Worm (Caenorhabditis elegans) whole organism, midembryonic: Measurements from ENCODE around the gene BE10.3.

Source experiments
- T22C8.4 ChIP-seq: fragments of 200-800 bp; sonication (Bioruptor generic); IDR thresholded peaks from 2 replicates; pipeline ENCODE4 v1.3.6; 2022; ENCODE audit warnings: missing genetic modification characterization, missing compliant biosample characterization
- cog-1 ChIP-seq: sonication (generic microtip); optimal IDR thresholded peaks from 2 replicates; lab custom pipeline; 2016; ENCODE audit warnings: missing genetic modification characterization, missing compliant biosample characterization
- flt-1 ChIP-seq: fragments of 200-800 bp; sonication (Bioruptor generic); IDR thresholded peaks from 2 replicates; pipeline ENCODE4 v1.3.6; 2022; ENCODE audit warnings: missing genetic modification characterization, missing compliant biosample characterization
- klf-2 ChIP-seq: fragments of 200-800 bp; sonication (Bioruptor generic); conservative IDR thresholded peaks from 2 replicates; pipeline ENCODE4 v1.3.6; 2022; ENCODE audit warnings: missing genetic modification reagents, missing genetic modification characterization, missing compliant biosample characterization
- med-1 ChIP-seq: sonication (generic microtip); optimal IDR thresholded peaks from 2 replicates; lab custom pipeline; 2017; ENCODE audit warnings: missing genetic modification characterization, mild to moderate bottlenecking, missing compliant biosample characterization, antibody characterized with exemption, missing genetic modification reagents; ENCODE audit not compliant: insufficient read depth
- ref-1 ChIP-seq: fragments of 200-800 bp; sonication (Bioruptor generic); conservative IDR thresholded peaks from 2 replicates; pipeline ENCODE4 v1.3.6; 2022; ENCODE audit warnings: missing genetic modification reagents, missing genetic modification characterization, missing compliant biosample characterization
- tab-1 ChIP-seq: fragments of 200-800 bp; sonication (Bioruptor generic); IDR thresholded peaks from 2 replicates; pipeline ENCODE4 v1.3.6; 2022; ENCODE audit warnings: missing genetic modification characterization, missing compliant biosample characterization
- ztf-23 ChIP-seq: fragments of 200-800 bp; sonication (Bioruptor generic); IDR thresholded peaks from 2 replicates; pipeline ENCODE4 v1.3.6; 2022; ENCODE audit warnings: missing genetic modification reagents, missing genetic modification characterization, missing compliant biosample characterization

DNA sequence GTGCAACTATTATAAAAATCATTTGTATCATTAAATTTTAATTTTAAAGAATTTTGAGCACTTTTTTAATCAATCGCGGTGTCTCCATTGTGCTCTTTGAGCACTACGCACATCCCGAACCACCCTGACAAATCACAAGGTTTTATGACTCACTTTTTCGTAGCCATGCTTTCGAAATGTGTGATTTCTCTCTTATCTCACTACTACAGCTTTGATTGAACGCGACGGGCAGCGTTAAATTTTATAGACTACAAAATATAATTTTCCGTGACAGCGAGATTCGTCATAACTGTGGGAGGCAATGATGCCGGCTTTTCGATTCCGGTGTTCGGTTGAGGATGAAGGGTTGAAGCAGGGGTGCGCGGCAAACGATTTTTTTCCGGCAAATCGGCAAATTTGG is 41.9 kb downstream of the BE10.3 start:
- TF ChIP-seq tab-1 (GFP tag; lab: Robert Waterston, UW): no peak
- no peak for TF ChIP-seq cog-1
- no peak for TF ChIP-seq ztf-23
- no peak for TF ChIP-seq klf-2
- TF ChIP-seq ref-1 (GFP tag; lab: Robert Waterston, UW): no peak
- no peak for TF ChIP-seq flt-1
- no peak for TF ChIP-seq med-1 (GFP tag; lab: Kevin White, UChicago)
- TF ChIP-seq T22C8.4 (GFP tag; lab: Robert Waterston, UW): no peak
